Worm (Caenorhabditis elegans): ENCODE measurements around the gene srx-48.
"Not testable (repeated sequence)": the region's sequence is repeated elsewhere in the genome, so short reads cannot be mapped to it uniquely, and the experiment has no call there.

The srx-48 gene

ce11 chrV:15322653-15323052 is 19.1 kb upstream of the srx-48 start, which contains the start of gene nhr-247:
Gene nhr-247, plus strand, starts transcription at chrV:15322982.
- not testable (repeated sequence) for TF ChIP-seq ceh-83 (GFP tag; optimal IDR thresholded peaks at IDR 0.05); mls-2 (tag; optimal IDR thresholded peaks at IDR 0.05); sem-2 (GFP tag; optimal IDR thresholded peaks at IDR 0.05)

- TF ChIP-seq pha-4 (tag; optimal IDR thresholded peaks at IDR 0.05): no peak
- TF ChIP-seq unc-62 (GFP tag; optimal IDR thresholded peaks at IDR 0.05): no peak
- no peak for TF ChIP-seq nhr-237 (tag; optimal IDR thresholded peaks at IDR 0.05)
- no peak for TF ChIP-seq tbx-8 (GFP tag; optimal IDR thresholded peaks at IDR 0.05)
- no peak for TF ChIP-seq M03D4.4 (tag; optimal IDR thresholded peaks at IDR 0.05)
- no peak for TF ChIP-seq sptf-1 (tag; optimal IDR thresholded peaks at IDR 0.05)
- no peak for TF ChIP-seq hlh-1 (tag; optimal IDR thresholded peaks at IDR 0.05)
- TF ChIP-seq sem-2 (GFP tag; optimal IDR thresholded peaks at IDR 0.05): no peak
- no peak for TF ChIP-seq mep-1 (tag; optimal IDR thresholded peaks at IDR 0.05)
- no peak for TF ChIP-seq nhr-28 (tag; optimal IDR thresholded peaks at IDR 0.05)
- no peak for TF ChIP-seq ceh-39 (tag; optimal IDR thresholded peaks at IDR 0.05)
- TF ChIP-seq lsy-2 (tag; optimal IDR thresholded peaks at IDR 0.05): no peak
- TF ChIP-seq zip-8 (tag; optimal IDR thresholded peaks at IDR 0.05): no peak
- TF ChIP-seq mab-5 (tag; optimal IDR thresholded peaks at IDR 0.05): no peak
- TF ChIP-seq snpc-4 (tag; optimal IDR thresholded peaks at IDR 0.05): no peak
- TF ChIP-seq blmp-1 (tag; optimal IDR thresholded peaks at IDR 0.05): no peak
- no peak for TF ChIP-seq ces-1 (GFP tag; optimal IDR thresholded peaks at IDR 0.05)
Observed at ce11 chrV:15318638-15319037, 15.1 kb upstream of the srx-48 start, which contains the start of gene nhr-291. Gene nhr-291, plus strand, starts transcription at chrV:15318961.

DNA sequence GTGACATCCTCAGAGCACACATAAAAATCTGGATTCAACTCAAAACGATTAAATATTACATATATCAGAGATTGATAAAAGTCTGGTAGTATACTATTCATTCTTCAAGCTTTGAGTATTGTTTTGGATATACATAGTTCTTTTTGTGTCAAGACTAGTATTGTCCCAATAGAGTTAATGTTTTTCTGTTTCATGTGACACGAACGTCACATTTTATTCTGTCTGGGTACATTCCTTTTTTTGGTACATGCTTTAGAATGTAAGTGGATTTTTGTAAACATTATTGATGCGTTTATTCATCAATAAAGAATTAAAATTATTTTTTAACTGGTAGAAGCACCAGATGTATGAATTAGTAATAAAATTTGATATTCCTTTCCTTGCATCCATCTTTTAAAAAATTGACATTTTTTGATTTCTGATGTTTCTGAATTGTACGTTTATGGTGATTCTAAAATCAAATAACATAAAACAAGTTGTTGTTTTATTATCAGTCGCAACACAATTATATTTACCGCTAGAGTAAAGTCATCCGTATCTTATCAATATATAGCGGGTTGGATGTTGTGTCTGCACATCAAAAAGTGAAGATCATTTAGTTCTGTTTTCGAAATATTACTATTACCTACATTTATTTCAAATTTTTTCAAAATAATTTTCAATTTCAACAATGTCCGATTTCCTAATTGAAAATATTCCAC is 12.5 kb upstream of the srx-48 start, which contains the start of the genes srt-22 and nhr-246:
srt-22 (minus strand) TSS at position 101 of the 701 bp plus-strand sequence.
nhr-246 (plus strand) TSS at position 651 of the 701 bp plus-strand sequence.
- TF ChIP-seq cnd-1 (tag; optimal IDR thresholded peaks at IDR 0.05) (no peak), mab-5 (tag; optimal IDR thresholded peaks at IDR 0.05) (no peak), lsy-2 (tag; optimal IDR thresholded peaks at IDR 0.05) (no peak), flh-1 (GFP tag; optimal IDR thresholded peaks at IDR 0.05) (no peak), lin-32 (GFP tag; optimal IDR thresholded peaks at IDR 0.05) (no peak), elt-3 (tag; optimal IDR thresholded peaks at IDR 0.05) (no peak), blmp-1 (tag; optimal IDR thresholded peaks at IDR 0.05) (no peak)

ce11 chrV:15313529-15313928 is 10.0 kb upstream of the srx-48 start:
- no peak for TF ChIP-seq zip-8 (tag; optimal IDR thresholded peaks at IDR 0.05)
- TF ChIP-seq ham-2 (GFP tag; optimal IDR thresholded peaks at IDR 0.05): no peak
- TF ChIP-seq mep-1 (tag; optimal IDR thresholded peaks at IDR 0.05): no peak

DNA sequence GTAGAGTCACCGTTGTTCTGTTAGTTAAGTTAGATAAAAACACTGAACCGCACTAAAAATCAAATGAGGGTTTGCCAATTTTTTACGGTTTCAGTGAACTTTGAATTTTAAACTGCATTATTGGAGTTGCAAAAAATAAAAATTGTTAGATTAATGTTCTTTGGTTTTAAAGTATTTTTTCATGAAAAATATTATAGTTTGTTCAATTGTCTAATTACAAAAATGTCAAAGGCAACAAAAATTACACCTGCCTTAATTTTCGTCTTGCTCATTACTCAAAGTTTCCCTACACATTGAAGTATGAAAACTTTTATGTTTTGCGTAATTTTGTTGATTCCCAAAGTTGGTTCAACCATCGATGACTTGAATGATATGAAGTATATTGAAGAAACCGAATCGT is 7.3 kb upstream of the srx-48 start, which contains the start of gene irld-62:
irld-62 (plus strand) TSS at position 301 of the 400 bp plus-strand sequence.
- no peak for TF ChIP-seq unc-39 (tag; optimal IDR thresholded peaks at IDR 0.05)
- TF ChIP-seq pha-4 (tag; optimal IDR thresholded peaks at IDR 0.05): no peak
- TF ChIP-seq blmp-1 (tag; optimal IDR thresholded peaks at IDR 0.05): no peak
- TF ChIP-seq nhr-2 (tag; optimal IDR thresholded peaks at IDR 0.05): no peak
- no peak for TF ChIP-seq ceh-83 (GFP tag; optimal IDR thresholded peaks at IDR 0.05)
- TF ChIP-seq cnd-1 (tag; optimal IDR thresholded peaks at IDR 0.05): no peak
- TF ChIP-seq mep-1 (tag; optimal IDR thresholded peaks at IDR 0.05): no peak
- TF ChIP-seq unc-62 (GFP tag; optimal IDR thresholded peaks at IDR 0.05): no peak
- no peak for TF ChIP-seq nhr-28 (tag; optimal IDR thresholded peaks at IDR 0.05)
- no peak for TF ChIP-seq sptf-1 (tag; optimal IDR thresholded peaks at IDR 0.05)
- no peak for TF ChIP-seq hlh-1 (tag; optimal IDR thresholded peaks at IDR 0.05)
- TF ChIP-seq tbx-8 (GFP tag; optimal IDR thresholded peaks at IDR 0.05): no peak
- TF ChIP-seq ces-1 (GFP tag; optimal IDR thresholded peaks at IDR 0.05): no peak
- no peak for TF ChIP-seq snpc-4 (tag; optimal IDR thresholded peaks at IDR 0.05)

ce11 chrV:15309011-15309410 is 5.5 kb upstream of the srx-48 start, which contains the start of gene srz-10:
Gene srz-10, minus strand, starts transcription at chrV:15309098.
- TF ChIP-seq tbx-8 (GFP tag; optimal IDR thresholded peaks at IDR 0.05) (no peak), elt-3 (tag; optimal IDR thresholded peaks at IDR 0.05) (no peak), nhr-28 (tag; optimal IDR thresholded peaks at IDR 0.05) (no peak), sem-2 (GFP tag; optimal IDR thresholded peaks at IDR 0.05) (no peak), bed-3 (GFP tag; optimal IDR thresholded peaks at IDR 0.05) (no peak), mls-2 (tag; optimal IDR thresholded peaks at IDR 0.05) (no peak), hlh-1 (tag; optimal IDR thresholded peaks at IDR 0.05) (no peak), sptf-1 (tag; optimal IDR thresholded peaks at IDR 0.05) (no peak), ham-2 (GFP tag; optimal IDR thresholded peaks at IDR 0.05) (no peak), M03D4.4 (tag; optimal IDR thresholded peaks at IDR 0.05) (no peak), nhr-76 (tag; optimal IDR thresholded peaks at IDR 0.05) (no peak), blmp-1 (tag; optimal IDR thresholded peaks at IDR 0.05) (no peak), unc-39 (tag; optimal IDR thresholded peaks at IDR 0.05) (no peak), cnd-1 (tag; optimal IDR thresholded peaks at IDR 0.05) (no peak), mep-1 (tag; optimal IDR thresholded peaks at IDR 0.05) (no peak), ces-1 (GFP tag; optimal IDR thresholded peaks at IDR 0.05) (no peak), ceh-39 (tag; optimal IDR thresholded peaks at IDR 0.05) (no peak), lsy-2 (tag; optimal IDR thresholded peaks at IDR 0.05) (no peak), lin-32 (GFP tag; optimal IDR thresholded peaks at IDR 0.05) (no peak)
